Fruit fly (Drosophila melanogaster) whole organism, embryonic: ENCODE results near the gene nst.

Experiments used
- Bdp1 ChIP-seq: fragments of 200-800 bp; sonication (Bioruptor generic); optimal IDR thresholded peaks from 3 replicates; lab custom pipeline; 2016; ENCODE audit warnings: missing biosample characterization, missing genetic modification characterization
- Bgb ChIP-seq: fragments of 200-800 bp; sonication (Bioruptor generic); IDR thresholded peaks from 2 replicates; pipeline ENCODE4 v1.3.6; 2022; ENCODE audit warnings: missing biosample characterization, missing genetic modification characterization; ENCODE audit not compliant: partially characterized antibody
- Blimp-1 ChIP-seq: fragments of 200-800 bp; sonication (Bioruptor generic); optimal IDR thresholded peaks from 3 replicates; lab custom pipeline; 2018; ENCODE audit warnings: missing biosample characterization, missing genetic modification characterization, mild to moderate bottlenecking, moderate library complexity, missing genetic modification reagents
- CG11247 ChIP-seq: fragments of 200-800 bp; sonication (Bioruptor generic); IDR thresholded peaks from 2 replicates; pipeline ENCODE4 v1.3.6; 2022; ENCODE audit warnings: missing biosample characterization, missing genetic modification characterization
- CG11560 ChIP-seq: fragments of 200-800 bp; sonication (Bioruptor generic); IDR thresholded peaks from 3 replicates; pipeline ENCODE4 v1.3.6; 2022; ENCODE audit warnings: missing biosample characterization, missing genetic modification characterization
- CG11696 ChIP-seq: fragments of 200-800 bp; sonication (Bioruptor generic); IDR thresholded peaks from 2 replicates; pipeline ENCODE4 v1.3.6; 2022; ENCODE audit warnings: missing biosample characterization, missing genetic modification characterization
- CG15011 ChIP-seq: fragments of 200-800 bp; sonication (Bioruptor generic); optimal IDR thresholded peaks from 3 replicates; lab custom pipeline; 2018; ENCODE audit warnings: missing biosample characterization, mild to moderate bottlenecking, missing genetic modification characterization
- CG1603 ChIP-seq: fragments of 200-800 bp; sonication (Bioruptor generic); optimal IDR thresholded peaks from 2 replicates; lab custom pipeline; 2019; ENCODE audit warnings: missing biosample characterization, mild to moderate bottlenecking, missing genetic modification characterization, moderate library complexity
- CG16779 ChIP-seq: fragments of 200-800 bp; sonication (Bioruptor generic); IDR thresholded peaks from 2 replicates; pipeline ENCODE4 v1.3.6; 2022; ENCODE audit warnings: missing biosample characterization, missing genetic modification characterization
- CG16863 ChIP-seq: fragments of 200-800 bp; sonication (Bioruptor generic); optimal IDR thresholded peaks from 3 replicates; lab custom pipeline; 2016; ENCODE audit warnings: missing biosample characterization, missing genetic modification characterization
- CG17829 ChIP-seq: fragments of 200-800 bp; optimal IDR thresholded peaks from 2 replicates; lab custom pipeline; 2019; ENCODE audit warnings: missing biosample characterization, mild to moderate bottlenecking, missing genetic modification characterization, moderate library complexity
- CG31388 ChIP-seq: fragments of 200-800 bp; sonication (Bioruptor generic); optimal IDR thresholded peaks from 2 replicates; lab custom pipeline; 2016; ENCODE audit warnings: missing biosample characterization, missing genetic modification characterization
- CG34422 ChIP-seq: fragments of 200-800 bp; sonication (Bioruptor generic); IDR thresholded peaks from 3 replicates; pipeline ENCODE4 v1.3.6; 2022; ENCODE audit warnings: missing biosample characterization, missing genetic modification characterization
- CG3847 ChIP-seq: fragments of 200-800 bp; sonication (Bioruptor generic); IDR thresholded peaks from 2 replicates; pipeline ENCODE4 v1.3.6; 2022; ENCODE audit warnings: missing biosample characterization, missing genetic modification characterization
- CG4328 ChIP-seq: fragments of 200-800 bp; sonication (Bioruptor generic); optimal IDR thresholded peaks from 3 replicates; lab custom pipeline; 2017; ENCODE audit warnings: missing biosample characterization, missing genetic modification reagents, missing genetic modification characterization
- CG6683 ChIP-seq: fragments of 200-800 bp; sonication (Bioruptor generic); optimal IDR thresholded peaks from 2 replicates; lab custom pipeline; 2017; ENCODE audit warnings: missing biosample characterization, mild to moderate bottlenecking, missing genetic modification characterization, missing genetic modification reagents
- CG6765 ChIP-seq: fragments of 200-800 bp; sonication (Bioruptor generic); optimal IDR thresholded peaks from 3 replicates; lab custom pipeline; 2017; ENCODE audit warnings: missing biosample characterization, mild to moderate bottlenecking, missing genetic modification characterization
- CG7745 ChIP-seq: fragments of 200-800 bp; sonication (Bioruptor generic); optimal IDR thresholded peaks from 2 replicates; lab custom pipeline; 2018; ENCODE audit warnings: missing biosample characterization, mild to moderate bottlenecking, missing genetic modification characterization, moderate library complexity
- CG8924 ChIP-seq: fragments of 200-800 bp; optimal IDR thresholded peaks from 3 replicates; lab custom pipeline; 2019; ENCODE audit warnings: missing biosample characterization, mild to moderate bottlenecking, missing genetic modification characterization, moderate library complexity
- CoRest ChIP-seq: fragments of 200-800 bp; sonication (Bioruptor generic); optimal IDR thresholded peaks from 3 replicates; lab custom pipeline; 2018; ENCODE audit warnings: missing biosample characterization, mild to moderate bottlenecking, missing genetic modification characterization, moderate library complexity
- CrebB ChIP-seq: fragments of 200-800 bp; sonication (Bioruptor generic); optimal IDR thresholded peaks from 3 replicates; lab custom pipeline; 2018; ENCODE audit warnings: missing biosample characterization, mild to moderate bottlenecking, missing genetic modification characterization
- Drgx ChIP-seq: fragments of 200-800 bp; sonication (Bioruptor generic); IDR thresholded peaks from 2 replicates; pipeline ENCODE4 v1.3.6; 2022; ENCODE audit warnings: missing biosample characterization, missing genetic modification characterization
- Ets65A ChIP-seq: fragments of 200-800 bp; sonication (Bioruptor generic); peaks from one replicate; lab custom pipeline; 2016; ENCODE audit warnings: missing biosample characterization, missing genetic modification characterization
- Hr3 ChIP-seq: fragments of 200-800 bp; sonication (Bioruptor generic); optimal IDR thresholded peaks from 3 replicates; lab custom pipeline; 2016; ENCODE audit warnings: missing biosample characterization, missing genetic modification characterization
- Lhr ChIP-seq: fragments of 200-800 bp; sonication (Bioruptor generic); optimal IDR thresholded peaks from 3 replicates; lab custom pipeline; 2017; ENCODE audit warnings: mild to moderate bottlenecking, missing biosample characterization, missing genetic modification reagents, missing genetic modification characterization
- Max ChIP-seq: fragments of 200-800 bp; sonication (Bioruptor generic); optimal IDR thresholded peaks from 2 replicates; lab custom pipeline; 2016; ENCODE audit warnings: missing biosample characterization, mild to moderate bottlenecking, missing genetic modification characterization
- Meics ChIP-seq: fragments of 200-800 bp; sonication (Bioruptor generic); optimal IDR thresholded peaks from 2 replicates; lab custom pipeline; 2017; ENCODE audit warnings: missing biosample characterization, mild to moderate bottlenecking, missing genetic modification characterization
- NFAT ChIP-seq: fragments of 200-800 bp; sonication (Bioruptor generic); IDR thresholded peaks from 2 replicates; pipeline ENCODE4 v1.3.6; 2022; ENCODE audit warnings: missing biosample characterization, missing genetic modification characterization
- Oli ChIP-seq: fragments of 200-800 bp; sonication (Bioruptor generic); optimal IDR thresholded peaks from 2 replicates; lab custom pipeline; 2018; ENCODE audit warnings: missing biosample characterization, mild to moderate bottlenecking, missing genetic modification characterization, moderate library complexity
- PHDP ChIP-seq: fragments of 200-800 bp; sonication (Bioruptor generic); optimal IDR thresholded peaks from 3 replicates; lab custom pipeline; 2018; ENCODE audit warnings: missing biosample characterization, mild to moderate bottlenecking, missing genetic modification characterization, moderate library complexity
- Pdp1 ChIP-seq, 2 experiments: fragments of 200-800 bp; sonication (Bioruptor generic); optimal IDR thresholded peaks; 3 replicates each; lab custom pipeline; 2016; ENCODE audit warnings: missing biosample characterization in 2 of 2, missing genetic modification characterization in 2 of 2, mild to moderate bottlenecking in 1 of 2, moderate library complexity in 1 of 2
- Rx ChIP-seq: fragments of 200-800 bp; sonication (Bioruptor generic); IDR thresholded peaks from 2 replicates; pipeline ENCODE4 v1.3.6; 2022; ENCODE audit warnings: missing biosample characterization, missing genetic modification characterization
- Spps ChIP-seq: fragments of 200-800 bp; sonication (Bioruptor generic); optimal IDR thresholded peaks from 2 replicates; lab custom pipeline; 2018; ENCODE audit warnings: missing biosample characterization, mild to moderate bottlenecking, missing genetic modification characterization
- Sry-δ ChIP-seq: fragments of 200-800 bp; sonication (Bioruptor generic); optimal IDR thresholded peaks from 2 replicates; lab custom pipeline; 2016; ENCODE audit warnings: missing biosample characterization, missing genetic modification characterization
- Xrp1 ChIP-seq: fragments of 200-800 bp; sonication (Bioruptor generic); IDR thresholded peaks from 2 replicates; pipeline ENCODE4 v1.3.6; 2022; ENCODE audit warnings: missing biosample characterization, missing genetic modification characterization
- ac ChIP-seq: fragments of 200-800 bp; sonication (Bioruptor generic); optimal IDR thresholded peaks from 3 replicates; lab custom pipeline; 2017; ENCODE audit warnings: missing biosample characterization, mild to moderate bottlenecking, missing genetic modification characterization
- croc ChIP-seq: fragments of 200-800 bp; sonication (Bioruptor generic); conservative IDR thresholded peaks from 3 replicates; pipeline ENCODE4 v1.3.6; 2022; ENCODE audit warnings: missing biosample characterization, missing genetic modification characterization
- eve ChIP-seq, 2 experiments: fragments of >200 bp; optimal IDR thresholded peaks; 2 replicates each; lab custom pipeline; 2017; ENCODE audit warnings: missing biosample characterization in 2 of 2, missing genetic modification characterization in 2 of 2
- fu2 ChIP-seq: fragments of 200-800 bp; sonication (Bioruptor generic); optimal IDR thresholded peaks from 2 replicates; lab custom pipeline; 2016; ENCODE audit warnings: missing biosample characterization, missing genetic modification characterization
- gcm2 ChIP-seq: fragments of 200-800 bp; sonication (Bioruptor generic); optimal IDR thresholded peaks from 2 replicates; lab custom pipeline; 2016; ENCODE audit warnings: missing biosample characterization, missing genetic modification characterization
- jing ChIP-seq: fragments of 200-800 bp; sonication (Bioruptor generic); optimal IDR thresholded peaks from 2 replicates; lab custom pipeline; 2018; ENCODE audit warnings: missing biosample characterization, mild to moderate bottlenecking, missing genetic modification characterization
- lmd ChIP-seq: fragments of 200-800 bp; sonication (Bioruptor generic); IDR thresholded peaks from 2 replicates; pipeline ENCODE4 v1.3.6; 2022; ENCODE audit warnings: missing biosample characterization, missing genetic modification characterization
- luna ChIP-seq: fragments of 200-800 bp; sonication (Bioruptor generic); optimal IDR thresholded peaks from 2 replicates; lab custom pipeline; 2016; ENCODE audit warnings: missing biosample characterization, missing genetic modification characterization
- otp ChIP-seq: fragments of 200-800 bp; sonication (Bioruptor generic); IDR thresholded peaks from 3 replicates; pipeline ENCODE4, ENCODE4 v1.3.6; 2022; ENCODE audit warnings: missing biosample characterization, missing genetic modification characterization
- pho ChIP-seq: fragments of 200-800 bp; sonication (Bioruptor generic); optimal IDR thresholded peaks from 2 replicates; lab custom pipeline; 2016; ENCODE audit warnings: missing biosample characterization, missing genetic modification characterization
- sim ChIP-seq: fragments of 200-800 bp; sonication (Bioruptor generic); IDR thresholded peaks from 2 replicates; pipeline ENCODE4 v1.3.6; 2022; ENCODE audit warnings: missing biosample characterization, missing genetic modification characterization
- tap ChIP-seq: fragments of 200-800 bp; optimal IDR thresholded peaks from 3 replicates; lab custom pipeline; 2019; ENCODE audit warnings: missing biosample characterization, mild to moderate bottlenecking, missing genetic modification characterization, moderate library complexity
- tin ChIP-seq: fragments of 200-800 bp; sonication (Bioruptor generic); optimal IDR thresholded peaks from 3 replicates; lab custom pipeline; 2016; ENCODE audit warnings: missing biosample characterization, missing genetic modification characterization
- trem ChIP-seq: fragments of 200-800 bp; optimal IDR thresholded peaks from 3 replicates; lab custom pipeline; 2019; ENCODE audit warnings: missing biosample characterization, mild to moderate bottlenecking, missing genetic modification characterization, moderate library complexity
- twi ChIP-seq: fragments of 200-800 bp; optimal IDR thresholded peaks from 2 replicates; lab custom pipeline; 2019; ENCODE audit warnings: missing biosample characterization, mild to moderate bottlenecking, missing genetic modification characterization, moderate library complexity
- zfh2 ChIP-seq: fragments of 200-800 bp; sonication (Bioruptor generic); optimal IDR thresholded peaks from 2 replicates; lab custom pipeline; 2016; ENCODE audit warnings: missing biosample characterization, missing genetic modification characterization

The nst gene

dm6 chr3L:12533392-12534070 is 3.6 kb upstream of the nst start, which contains the start of the genes Tsf2 and CG34242 (continued):
- TF ChIP-seq Xrp1 (GFP tag; lab: Robert Waterston, UW) (peak; percentile 97), gcm2 (no peak), Rx (GFP tag; lab: Robert Waterston, UW) (peak; percentile 71), Sry-δ (GFP tag; lab: Kevin White, UChicago) (no peak), CG16863 (GFP tag; lab: Kevin White, UChicago) (no peak), trem (tag; lab: Kevin White, UChicago) (peak; percentile 88), Meics (GFP tag; lab: Kevin White, UChicago) (peak; percentile 88), CrebB (tag; lab: Kevin White, UChicago) (no peak), Blimp-1 (GFP tag; lab: Kevin White, UChicago) (peak; percentile 72), Lhr (GFP tag; lab: Kevin White, UChicago) (peak; percentile 31), Pdp1 (GFP tag; optimal IDR thresholded peaks at IDR 0.05; lab: Kevin White, UChicago) (peak in 1 of 2 experiments; percentile 26), CG6683 (GFP tag; lab: Kevin White, UChicago) (peak; percentile 58), CG1603 (no peak), ac (no peak), CG34422 (GFP tag; lab: Robert Waterston, UW) (peak; percentile 92), Bdp1 (GFP tag; lab: Kevin White, UChicago) (no peak), Spps (tag; lab: Kevin White, UChicago) (peak; percentile 29), Ets65A (GFP tag; lab: Kevin White, UChicago) (no peak), twi (peak; percentile 25), jing (GFP tag; lab: Kevin White, UChicago) (no peak), otp (peak; percentile 72; the same call in 1 of the 3 replicates), CG11560 (peak; percentile 87), CG8924 (tag; lab: Kevin White, UChicago) (peak; percentile 86), sim (GFP tag; lab: Robert Waterston, UW) (peak; percentile 58; the same call in 1 of the 2 replicates), PHDP (peak; percentile 6), Drgx (GFP tag; lab: Robert Waterston, UW) (peak; percentile 95), CG31388 (GFP tag; lab: Kevin White, UChicago) (peak; percentile 81), CG7745 (tag; lab: Kevin White, UChicago) (no peak), CG3847 (GFP tag; lab: Robert Waterston, UW) (peak; percentile 57), CG11247 (GFP tag; lab: Robert Waterston, UW) (peak; percentile 93), NFAT (GFP tag; lab: Robert Waterston, UW) (peak; percentile 85), Hr3 (GFP tag; lab: Kevin White, UChicago) (no peak), tap (no peak), CoRest (peak; percentile 67), CG16779 (GFP tag; lab: Robert Waterston, UW) (no peak), tin (GFP tag; lab: Kevin White, UChicago) (peak; percentile 74), fu2 (GFP tag; lab: Kevin White, UChicago) (no peak), CG6765 (GFP tag; lab: Kevin White, UChicago) (no peak), croc (GFP tag; lab: Robert Waterston, UW) (peak; percentile 91), CG15011 (GFP tag; lab: Kevin White, UChicago) (no peak), luna (GFP tag; lab: Kevin White, UChicago) (no peak), zfh2 (no peak), eve (GFP tag; optimal IDR thresholded peaks at IDR 0.05; lab: Kevin White, UChicago) (no peak), Max (GFP tag; lab: Kevin White, UChicago) (peak; percentile 70), CG11696 (GFP tag; lab: Robert Waterston, UW) (peak; percentile 85), Bgb (no peak), pho (GFP tag; lab: Kevin White, UChicago) (no peak), CG4328 (GFP tag; lab: Kevin White, UChicago) (no peak), Oli (tag; lab: Kevin White, UChicago) (peak; percentile 23), lmd (GFP tag; lab: Robert Waterston, UW) (peak; percentile 95), CG17829 (tag; lab: Kevin White, UChicago) (peak; percentile 83)
